Worm (Caenorhabditis elegans) whole organism, midembryonic: ENCODE data around the gene F53F8.4.

Experiments used
- T22C8.4 ChIP-seq: fragments of 200-800 bp; sonication (Bioruptor generic); IDR thresholded peaks from 2 replicates; pipeline ENCODE4 v1.3.6; 2022; ENCODE audit warnings: missing genetic modification characterization, missing compliant biosample characterization
- cog-1 ChIP-seq: sonication (generic microtip); optimal IDR thresholded peaks from 2 replicates; lab custom pipeline; 2016; ENCODE audit warnings: missing genetic modification characterization, missing compliant biosample characterization
- flt-1 ChIP-seq: fragments of 200-800 bp; sonication (Bioruptor generic); IDR thresholded peaks from 2 replicates; pipeline ENCODE4 v1.3.6; 2022; ENCODE audit warnings: missing genetic modification characterization, missing compliant biosample characterization
- klf-2 ChIP-seq: fragments of 200-800 bp; sonication (Bioruptor generic); conservative IDR thresholded peaks from 2 replicates; pipeline ENCODE4 v1.3.6; 2022; ENCODE audit warnings: missing genetic modification reagents, missing genetic modification characterization, missing compliant biosample characterization
- med-1 ChIP-seq: sonication (generic microtip); optimal IDR thresholded peaks from 2 replicates; lab custom pipeline; 2017; ENCODE audit warnings: missing genetic modification characterization, mild to moderate bottlenecking, missing compliant biosample characterization, antibody characterized with exemption, missing genetic modification reagents; ENCODE audit not compliant: insufficient read depth
- ref-1 ChIP-seq: fragments of 200-800 bp; sonication (Bioruptor generic); conservative IDR thresholded peaks from 2 replicates; pipeline ENCODE4 v1.3.6; 2022; ENCODE audit warnings: missing genetic modification reagents, missing genetic modification characterization, missing compliant biosample characterization
- tab-1 ChIP-seq: fragments of 200-800 bp; sonication (Bioruptor generic); IDR thresholded peaks from 2 replicates; pipeline ENCODE4 v1.3.6; 2022; ENCODE audit warnings: missing genetic modification characterization, missing compliant biosample characterization
- ztf-23 ChIP-seq: fragments of 200-800 bp; sonication (Bioruptor generic); IDR thresholded peaks from 2 replicates; pipeline ENCODE4 v1.3.6; 2022; ENCODE audit warnings: missing genetic modification reagents, missing genetic modification characterization, missing compliant biosample characterization
- ztf-29 ChIP-seq: fragments of 200-800 bp; sonication (Bioruptor generic); IDR thresholded peaks from 2 replicates; pipeline ENCODE4 v1.3.6; 2022; ENCODE audit warnings: missing genetic modification reagents, missing genetic modification characterization, missing compliant biosample characterization

F53F8.4 gene

ce11 chrV:20714503-20714902 lies 23.0 kb upstream of the F53F8.4 start:
- TF ChIP-seq ref-1 (GFP tag; lab: Robert Waterston, UW): no peak

- TF ChIP-seq ztf-29 (GFP tag; lab: Robert Waterston, UW) (no peak), cog-1 (tag; lab: Kevin White, UChicago) (no peak), med-1 (GFP tag; lab: Kevin White, UChicago) (no peak), ztf-23 (GFP tag; lab: Robert Waterston, UW) (no peak), tab-1 (no peak), flt-1 (GFP tag; lab: Robert Waterston, UW) (no peak), ref-1 (GFP tag; lab: Robert Waterston, UW) (no peak), T22C8.4 (GFP tag; lab: Robert Waterston, UW) (no peak), klf-2 (no peak)
Observed at ce11 chrV:20713620-20714019, 22.1 kb upstream of the F53F8.4 start, which contains the start of gene Y44A6C.1. Gene Y44A6C.1, plus strand, starts transcription at chrV:20713920.

ce11 chrV:20712994-20713326 lies 21.5 kb upstream of the F53F8.4 start:
- TF ChIP-seq cog-1 (tag; lab: Kevin White, UChicago) (no peak), tab-1 (no peak), ztf-29 (GFP tag; lab: Robert Waterston, UW) (no peak), klf-2 (no peak)

ce11 chrV:20712318-20712993 lies 21.0 kb upstream of the F53F8.4 start:
- TF ChIP-seq klf-2 (no peak), flt-1 (GFP tag; lab: Robert Waterston, UW) (no peak), ztf-23 (GFP tag; lab: Robert Waterston, UW) (no peak), ref-1 (GFP tag; lab: Robert Waterston, UW) (no peak), med-1 (GFP tag; lab: Kevin White, UChicago) (no peak), T22C8.4 (GFP tag; lab: Robert Waterston, UW) (no peak), cog-1 (tag; lab: Kevin White, UChicago) (no peak), ztf-29 (GFP tag; lab: Robert Waterston, UW) (no peak), tab-1 (no peak)

ce11 chrV:20711733-20712132 lies 20.2 kb upstream of the F53F8.4 start:
- TF ChIP-seq ref-1 (GFP tag; lab: Robert Waterston, UW) (no peak), med-1 (GFP tag; lab: Kevin White, UChicago) (no peak), ztf-23 (GFP tag; lab: Robert Waterston, UW) (no peak), cog-1 (tag; lab: Kevin White, UChicago) (peak; percentile 43), klf-2 (no peak), T22C8.4 (GFP tag; lab: Robert Waterston, UW) (no peak), flt-1 (GFP tag; lab: Robert Waterston, UW) (0 out of 2 replicates have a peak, but pooled peaks have one; percentile 28)

- TF ChIP-seq klf-2: no peak
- TF ChIP-seq ztf-29 (GFP tag; lab: Robert Waterston, UW): no peak
- TF ChIP-seq ztf-23 (GFP tag; lab: Robert Waterston, UW): no peak
- TF ChIP-seq tab-1: no peak
- TF ChIP-seq ref-1 (GFP tag; lab: Robert Waterston, UW): no peak
- no peak for TF ChIP-seq flt-1 (GFP tag; lab: Robert Waterston, UW)
- no peak for TF ChIP-seq med-1 (GFP tag; lab: Kevin White, UChicago)
- no peak for TF ChIP-seq T22C8.4 (GFP tag; lab: Robert Waterston, UW)
- no peak for TF ChIP-seq cog-1 (tag; lab: Kevin White, UChicago)
Observed at ce11 chrV:20710642-20711041, 19.2 kb upstream of the F53F8.4 start.

ce11 chrV:20710156-20710555 lies 18.7 kb upstream of the F53F8.4 start:
- no peak for TF ChIP-seq tab-1
- no peak for TF ChIP-seq ztf-29 (GFP tag; lab: Robert Waterston, UW)
- no peak for TF ChIP-seq med-1 (GFP tag; lab: Kevin White, UChicago)
- no peak for TF ChIP-seq ref-1 (GFP tag; lab: Robert Waterston, UW)
- no peak for TF ChIP-seq ztf-23 (GFP tag; lab: Robert Waterston, UW)
- no peak for TF ChIP-seq T22C8.4 (GFP tag; lab: Robert Waterston, UW)
- TF ChIP-seq flt-1 (GFP tag; lab: Robert Waterston, UW): no peak
- no peak for TF ChIP-seq klf-2
- TF ChIP-seq cog-1 (tag; lab: Kevin White, UChicago): no peak

ce11 chrV:20705125-20705524 lies 13.6 kb upstream of the F53F8.4 start:
- TF ChIP-seq tab-1 (0 out of 2 replicates have a peak, but pooled peaks have one; percentile 54), flt-1 (GFP tag; lab: Robert Waterston, UW) (0 out of 2 replicates have a peak, but pooled peaks have one; percentile 28)

ce11 chrV:20703998-20704572 lies 12.6 kb upstream of the F53F8.4 start, which contains the start of the genes F53F8.5 and F53F8.6:
Gene F53F8.5, minus strand, starts transcription at chrV:20704049.
Gene F53F8.6, plus strand, starts transcription at chrV:20704227.
- no peak for TF ChIP-seq klf-2
- TF ChIP-seq flt-1 (GFP tag; lab: Robert Waterston, UW): 0 out of 2 replicates have a peak, but pooled peaks have one; percentile 19

ce11 chrV:20698266-20698665 lies 6.8 kb upstream of the F53F8.4 start, which contains the start of gene F53F8.7:
Gene F53F8.7, minus strand, starts transcription at chrV:20698366.
- TF ChIP-seq tab-1: no peak
- no peak for TF ChIP-seq med-1 (GFP tag; lab: Kevin White, UChicago)
- TF ChIP-seq klf-2: no peak
